Fruit fly (Drosophila melanogaster): ENCODE measurements around the gene COX6CL.

COX6CL gene

DNA sequence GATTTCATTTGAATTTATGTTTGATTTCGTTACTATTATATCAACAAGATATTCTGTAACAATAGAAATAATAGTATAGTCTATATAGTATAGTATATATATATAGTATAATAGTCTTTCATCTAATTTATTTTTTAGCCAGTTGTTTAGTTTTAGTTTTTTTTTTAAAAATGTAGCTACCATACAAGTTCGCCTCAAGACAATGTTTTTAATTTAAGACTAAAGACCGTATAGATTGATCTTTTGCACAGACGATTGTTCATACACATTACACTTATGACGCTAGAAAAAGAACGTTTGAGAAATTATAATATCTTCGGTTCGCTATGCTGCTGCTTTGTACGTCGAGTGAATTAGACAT, 17.9 kb downstream of the COX6CL start (continued):
- peak; percentile 5 for TF ChIP-seq CG9817 (tag; optimal IDR thresholded peaks at IDR 0.05)
- no peak for TF ChIP-seq aop (GFP tag; IDR thresholded peaks at IDR 0.05)
- TF ChIP-seq Hr39 (optimal IDR thresholded peaks at IDR 0.05) = no peak
- peak; percentile 5; the same call in 1 of the 2 replicates for TF ChIP-seq CG10366 (GFP tag; IDR thresholded peaks at IDR 0.05)
- TF ChIP-seq Chrac-16 (GFP tag; optimal IDR thresholded peaks at IDR 0.05) = peak; percentile 13
- TF ChIP-seq ranshi (GFP tag; IDR thresholded peaks at IDR 0.05) = 0 out of 2 replicates have a peak, but pooled peaks have one; percentile 2
- no peak for TF ChIP-seq CG10274 (GFP tag; optimal IDR thresholded peaks at IDR 0.05)
- peak; percentile 10 for TF ChIP-seq BEAF-32 (GFP tag; optimal IDR thresholded peaks at IDR 0.05)
- no peak for TF ChIP-seq Mrtf (GFP tag; IDR thresholded peaks at IDR 0.05)
- no peak for TF ChIP-seq CG12299 (tag; optimal IDR thresholded peaks at IDR 0.05)
- TF ChIP-seq CG13894 (tag; optimal IDR thresholded peaks at IDR 0.05) = no peak
- TF ChIP-seq Meics (GFP tag; optimal IDR thresholded peaks at IDR 0.05) = peak; percentile 54
- peak; percentile 37; the same call in 2 of the 3 replicates for TF ChIP-seq row (GFP tag; IDR thresholded peaks at IDR 0.05)
- TF ChIP-seq CG1233 (GFP tag; optimal IDR thresholded peaks at IDR 0.05) = no peak
- peak; percentile 61 for TF ChIP-seq CG30020 (tag; optimal IDR thresholded peaks at IDR 0.05)
- TF ChIP-seq Xbp1 (GFP tag; optimal IDR thresholded peaks at IDR 0.05) = no peak
- no peak for TF ChIP-seq CG7839 (tag; optimal IDR thresholded peaks at IDR 0.05)

- TF ChIP-seq CG4707 (GFP tag; optimal IDR thresholded peaks at IDR 0.05) (no peak), HmgZ (tag; optimal IDR thresholded peaks at IDR 0.05) (peak; percentile 35), CG30020 (tag; optimal IDR thresholded peaks at IDR 0.05) (peak; percentile 83), aop (GFP tag; IDR thresholded peaks at IDR 0.05) (no peak), Antp (GFP tag; optimal IDR thresholded peaks at IDR 0.05) (peak; percentile 29), Atf6 (GFP tag; IDR thresholded peaks at IDR 0.05) (no peak), nau (GFP tag; optimal IDR thresholded peaks at IDR 0.05) (peak; percentile 6), CG13287 (GFP tag; IDR thresholded peaks at IDR 0.05; ENCODE audit: partially characterized antibody) (peak; percentile 50), gcm (GFP tag; optimal IDR thresholded peaks at IDR 0.05) (no peak), CG12744 (GFP tag; optimal IDR thresholded peaks at IDR 0.05) (peak; percentile 10), emc (GFP tag; optimal IDR thresholded peaks at IDR 0.05) (no peak), CG3065 (GFP tag; optimal IDR thresholded peaks at IDR 0.05) (peak; percentile 64), B-H2 (GFP tag; optimal IDR thresholded peaks at IDR 0.05) (peak; percentile 45), bsh (GFP tag; optimal IDR thresholded peaks at IDR 0.05) (peak; percentile 17 to 29), CG7372 (GFP tag; IDR thresholded peaks at IDR 0.05) (no peak), Asciz (GFP tag; optimal IDR thresholded peaks at IDR 0.05) (no peak), dmrt11E (tag; optimal IDR thresholded peaks at IDR 0.05) (peak; percentile 20), CG2120 (GFP tag; optimal IDR thresholded peaks at IDR 0.05) (peak; percentile 50), br (optimal IDR thresholded peaks at IDR 0.05) (no peak), Blimp-1 (GFP tag; optimal IDR thresholded peaks at IDR 0.05) (no peak), Sry-δ (GFP tag; optimal IDR thresholded peaks at IDR 0.05) (peak; percentile 49), CG7786 (GFP tag; optimal IDR thresholded peaks at IDR 0.05) (no peak), NK7.1 (GFP tag; optimal IDR thresholded peaks at IDR 0.05) (no peak), sug (tag; optimal IDR thresholded peaks at IDR 0.05) (peak; percentile 13), CG1832 (GFP tag; optimal IDR thresholded peaks at IDR 0.05) (no peak), CG17328 (GFP tag; IDR thresholded peaks at IDR 0.05) (0 out of 2 replicates have a peak, but pooled peaks have one; percentile 5), ranshi (GFP tag; IDR thresholded peaks at IDR 0.05) (0 out of 2 replicates have a peak, but pooled peaks have one; percentile 29), CG7556 (GFP tag; optimal IDR thresholded peaks at IDR 0.05) (peak; percentile 24), CG5245 (GFP tag; optimal IDR thresholded peaks at IDR 0.05) (no peak), kah (GFP tag; optimal IDR thresholded peaks at IDR 0.05) (peak; percentile 45), CG13424 (tag; optimal IDR thresholded peaks at IDR 0.05) (peak; percentile 54), CG10209 (GFP tag; optimal IDR thresholded peaks at IDR 0.05) (no peak), Mad (GFP tag; optimal IDR thresholded peaks at IDR 0.05) (no peak), Dp (GFP tag; optimal IDR thresholded peaks at IDR 0.05) (peak; percentile 59)
Measured at dm6 chr2L:5799435-5800387, 18.5 kb downstream of the COX6CL start, which contains the start of gene CG9171. Gene CG9171 (minus strand): TSS chr2L:5800253.

Data from whole organism, embryonic.